Fruit fly (Drosophila melanogaster): Measurements from ENCODE around the gene Obp18a.

The Obp18a gene

DNA sequence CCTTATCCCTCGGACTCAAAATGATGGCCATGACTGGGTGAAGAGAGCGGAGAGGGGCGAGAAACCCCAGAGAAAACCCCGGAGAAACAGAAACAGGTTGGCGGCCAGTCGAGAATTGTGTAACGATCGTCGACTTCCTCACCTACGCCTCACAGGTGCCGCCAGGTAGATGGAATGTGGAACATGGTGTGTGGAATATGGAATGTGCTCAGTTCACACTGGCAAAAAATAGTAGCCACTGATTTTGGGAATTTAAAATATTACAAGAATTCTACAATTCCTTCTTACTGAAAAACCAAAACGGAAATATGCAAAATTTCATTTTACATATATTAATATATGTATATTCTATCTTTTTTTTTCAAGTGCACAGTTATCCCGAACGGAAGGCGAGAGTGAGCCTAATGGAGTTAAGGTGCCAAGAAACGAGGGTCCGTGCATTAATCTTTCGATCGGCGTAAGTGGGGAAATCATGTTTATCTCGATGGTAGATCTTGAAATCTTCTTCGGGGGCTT is 20.3 kb upstream of the Obp18a start:
- TF ChIP-seq Dfd (GFP tag; optimal IDR thresholded peaks at IDR 0.05) (no peak), Med (GFP tag) (peak; percentile 82), sob (GFP tag; IDR thresholded peaks at IDR 0.05) (peak; percentile 80), Dad (GFP tag; optimal IDR thresholded peaks at IDR 0.05) (peak; percentile 38), CG6272 (GFP tag; IDR thresholded peaks at IDR 0.05) (peak; percentile 72), Lpt (GFP tag; optimal IDR thresholded peaks at IDR 0.05) (no peak), Sry-β (GFP tag; optimal IDR thresholded peaks at IDR 0.05) (peak; percentile 12), stc (GFP tag; IDR thresholded peaks at IDR 0.05) (peak; percentile 58; the same call in 1 of the 2 replicates), CG11093 (GFP tag; IDR thresholded peaks at IDR 0.05) (peak; percentile 67; the same call in 2 of the 3 replicates), mirr (GFP tag; optimal IDR thresholded peaks at IDR 0.05) (no peak), gro (GFP tag; optimal IDR thresholded peaks at IDR 0.05) (no peak), tap (tag; optimal IDR thresholded peaks at IDR 0.05) (peak; percentile 73), CG13624 (GFP tag; optimal IDR thresholded peaks at IDR 0.05) (no peak), CG7357 (GFP tag; IDR thresholded peaks at IDR 0.05) (peak; percentile 51; the same call in 1 of the 3 replicates), CG4854 (GFP tag; optimal IDR thresholded peaks at IDR 0.05) (peak; percentile 24), wek (GFP tag; optimal IDR thresholded peaks at IDR 0.05) (no peak), Hr51 (GFP tag; optimal IDR thresholded peaks at IDR 0.05) (peak; percentile 59 to 64), esg (GFP tag; conservative IDR thresholded peaks at IDR 0.05) (peak; percentile 66), CG4360 (GFP tag; IDR thresholded peaks at IDR 0.05) (peak; percentile 59; the same call in 1 of the 2 replicates), B-H1 (GFP tag; IDR thresholded peaks at IDR 0.05) (peak; percentile 75), kni (GFP tag; optimal IDR thresholded peaks at IDR 0.05) (peak; percentile 92), ham (GFP tag; IDR thresholded peaks at IDR 0.05) (no peak), z (GFP tag; IDR thresholded peaks at IDR 0.05) (peak; percentile 65; the same call in 2 of the 3 replicates), CG11504 (tag; optimal IDR thresholded peaks at IDR 0.05) (peak; percentile 79), E2f1 (GFP tag; IDR thresholded peaks at IDR 0.05) (peak; percentile 78), NC2α (GFP tag; optimal IDR thresholded peaks at IDR 0.05) (no peak), salm (tag; optimal IDR thresholded peaks at IDR 0.05) (peak; percentile 55), Ets97D (GFP tag; optimal IDR thresholded peaks at IDR 0.05) (no peak), dm (GFP tag; optimal IDR thresholded peaks at IDR 0.05) (no peak), unc-4 (GFP tag; IDR thresholded peaks at IDR 0.05; ENCODE audit: partially characterized antibody) (no peak), run (tag; optimal IDR thresholded peaks at IDR 0.05) (peak; percentile 0), tll (GFP tag; optimal IDR thresholded peaks at IDR 0.05) (no peak), luna (GFP tag; optimal IDR thresholded peaks at IDR 0.05) (no peak), Ada2b (GFP tag; IDR thresholded peaks at IDR 0.05) (peak; percentile 70), emc (GFP tag; optimal IDR thresholded peaks at IDR 0.05) (no peak), sqz (GFP tag; optimal IDR thresholded peaks at IDR 0.05) (peak; percentile 77), row (GFP tag; IDR thresholded peaks at IDR 0.05) (peak; percentile 82), dpn (GFP tag; optimal IDR thresholded peaks at IDR 0.05) (peak; percentile 25 to 74), Gsc (GFP tag; IDR thresholded peaks at IDR 0.05) (peak; percentile 51), CG17328 (GFP tag; IDR thresholded peaks at IDR 0.05) (peak; percentile 87), abd-A (tag; optimal IDR thresholded peaks at IDR 0.05) (peak; percentile 58), gem (tag; optimal IDR thresholded peaks at IDR 0.05) (peak; percentile 93), CG31365 (tag; optimal IDR thresholded peaks at IDR 0.05) (no peak), bab2 (GFP tag; optimal IDR thresholded peaks at IDR 0.05) (peak; percentile 29), CG10274 (GFP tag; optimal IDR thresholded peaks at IDR 0.05) (peak; percentile 47), CG2202 (tag; optimal IDR thresholded peaks at IDR 0.05) (peak; percentile 90), pros (GFP tag; optimal IDR thresholded peaks at IDR 0.05) (peak; percentile 59), CG7372 (GFP tag; IDR thresholded peaks at IDR 0.05) (peak; percentile 43), mld (GFP tag; IDR thresholded peaks at IDR 0.05; ENCODE audit: partially characterized antibody) (no peak), sd (tag; optimal IDR thresholded peaks at IDR 0.05) (peak; percentile 87), Doc3 (GFP tag; IDR thresholded peaks at IDR 0.05; ENCODE audit: partially characterized antibody) (no peak)
